Worm (Caenorhabditis elegans) whole organism, L4 larva: ENCODE measurements around the gene ptr-9.
A peak's percentile ranks its signal among the peaks of the same experiment; 100 is the strongest.
"Not testable (repeated sequence)": the region's sequence is repeated elsewhere in the genome, so short reads cannot be mapped to it uniquely, and the experiment has no call there.

Experiments
- D1046.2 ChIP-seq: fragments of 200-800 bp; sonication (Bioruptor generic); IDR thresholded peaks from 2 replicates; pipeline ENCODE4 v1.3.6; 2022; ENCODE audit warnings: missing genetic modification characterization, missing compliant biosample characterization
- F26F4.8 ChIP-seq: fragments of 200-800 bp; sonication (Bioruptor generic); conservative IDR thresholded peaks from 2 replicates; pipeline ENCODE4 v1.3.6; 2022; ENCODE audit warnings: missing genetic modification characterization, missing compliant biosample characterization
- F37D6.2 ChIP-seq: sonication (generic microtip); optimal IDR thresholded peaks from 2 replicates; lab custom pipeline; 2016; ENCODE audit warnings: mild to moderate bottlenecking, missing genetic modification characterization, missing compliant biosample characterization
- Y105C5A.15 ChIP-seq: fragments of 200-800 bp; sonication (Bioruptor generic); IDR thresholded peaks from 2 replicates; pipeline ENCODE4 v1.3.6; 2022; ENCODE audit warnings: missing genetic modification characterization, missing compliant biosample characterization
- Y48G9A.11 ChIP-seq: fragments of 200-800 bp; sonication (Bioruptor generic); IDR thresholded peaks from 2 replicates; pipeline ENCODE4 v1.3.6; 2022; ENCODE audit warnings: missing genetic modification reagents, missing genetic modification characterization, missing compliant biosample characterization
- ZK337.2 ChIP-seq: fragments of 200-800 bp; sonication (Bioruptor generic); IDR thresholded peaks from 2 replicates; pipeline ENCODE4 v1.3.6; 2022; ENCODE audit warnings: missing genetic modification reagents, missing genetic modification characterization, missing compliant biosample characterization
- arid-1 ChIP-seq: fragments of 200-800 bp; sonication (Bioruptor generic); conservative IDR thresholded peaks from 2 replicates; pipeline ENCODE4 v1.3.6; 2022; ENCODE audit warnings: missing genetic modification reagents, missing genetic modification characterization, missing compliant biosample characterization
- ceh-20 ChIP-seq: fragments of 200-800 bp; sonication (Bioruptor generic); IDR thresholded peaks from 2 replicates; pipeline ENCODE4 v1.3.6; 2022; ENCODE audit warnings: missing genetic modification reagents, missing genetic modification characterization, missing compliant biosample characterization
- ctbp-1 ChIP-seq: fragments of 200-800 bp; sonication (Bioruptor generic); IDR thresholded peaks from 2 replicates; pipeline ENCODE4 v1.3.6; 2022; ENCODE audit warnings: missing genetic modification reagents, missing genetic modification characterization, missing compliant biosample characterization
- daf-12 ChIP-seq: fragments of 150-350 bp; optimal IDR thresholded peaks from 2 replicates; lab custom pipeline; 2014; ENCODE audit warnings: missing biosample characterization, missing genetic modification reagents, missing genetic modification characterization
- daf-19 ChIP-seq: fragments of 200-800 bp; sonication (Bioruptor generic); conservative IDR thresholded peaks from 2 replicates; pipeline ENCODE4 v1.3.6; 2022; ENCODE audit warnings: missing genetic modification characterization, missing compliant biosample characterization
- daf-8 ChIP-seq: fragments of 200-800 bp; sonication (Bioruptor generic); IDR thresholded peaks from 2 replicates; pipeline ENCODE4 v1.3.6; 2022; ENCODE audit warnings: missing genetic modification characterization, missing compliant biosample characterization
- dmd-8 ChIP-seq: fragments of 200-800 bp; sonication (Bioruptor generic); IDR thresholded peaks from 2 replicates; pipeline ENCODE4 v1.3.6; 2022; ENCODE audit warnings: missing genetic modification characterization, missing compliant biosample characterization
- dmd-9 ChIP-seq: fragments of 200-800 bp; sonication (Bioruptor generic); IDR thresholded peaks from 2 replicates; pipeline ENCODE4 v1.3.6; 2022; ENCODE audit warnings: missing genetic modification reagents, missing genetic modification characterization, missing compliant biosample characterization
- egl-27 ChIP-seq: sonication (generic microtip); optimal IDR thresholded peaks from 3 replicates; lab custom pipeline; 2017; ENCODE audit warnings: missing biosample characterization, missing genetic modification reagents, missing genetic modification characterization
- egl-43 ChIP-seq: fragments of 200-800 bp; sonication (Bioruptor generic); IDR thresholded peaks from 2 replicates; pipeline ENCODE4 v1.3.6; 2022; ENCODE audit warnings: missing genetic modification reagents, missing genetic modification characterization, missing compliant biosample characterization
- hlh-30 ChIP-seq: sonication (generic microtip); optimal IDR thresholded peaks from 2 replicates; lab custom pipeline; 2017; ENCODE audit warnings: antibody characterized with exemption, mild to moderate bottlenecking, missing genetic modification characterization, missing compliant biosample characterization; ENCODE audit not compliant: insufficient read depth
- hmg-1.1 ChIP-seq: fragments of 200-800 bp; sonication (Bioruptor generic); IDR thresholded peaks from 2 replicates; pipeline ENCODE4 v1.3.6; 2022; ENCODE audit warnings: missing genetic modification reagents, missing genetic modification characterization, missing compliant biosample characterization
- lim-7 ChIP-seq: fragments of 200-800 bp; sonication (Bioruptor generic); IDR thresholded peaks from 2 replicates; pipeline ENCODE4 v1.3.6; 2022; ENCODE audit warnings: missing genetic modification characterization, missing compliant biosample characterization
- lin-1 ChIP-seq: fragments of 200-800 bp; sonication (Bioruptor generic); IDR thresholded peaks from 2 replicates; pipeline ENCODE4 v1.3.6; 2022; ENCODE audit warnings: missing genetic modification reagents, missing genetic modification characterization, missing compliant biosample characterization
- lin-38 ChIP-seq: fragments of 200-800 bp; sonication (Bioruptor generic); IDR thresholded peaks from 2 replicates; pipeline ENCODE4 v1.3.6; 2022; ENCODE audit warnings: missing genetic modification reagents, missing genetic modification characterization, missing compliant biosample characterization
- lin-39 ChIP-seq: fragments of 150-350 bp; optimal IDR thresholded peaks from 2 replicates; lab custom pipeline; 2014; ENCODE audit warnings: missing biosample characterization, missing genetic modification reagents, missing genetic modification characterization
- madf-5 ChIP-seq, 2 experiments: fragments of 200-800 bp; sonication (Bioruptor generic); IDR thresholded peaks; 2 replicates each; pipeline ENCODE4 v1.3.6; 2022; ENCODE audit warnings: missing compliant biosample characterization in 2 of 2, missing genetic modification characterization in 2 of 2
- madf-9 ChIP-seq: fragments of 200-800 bp; sonication (Bioruptor generic); conservative IDR thresholded peaks from 2 replicates; pipeline ENCODE4 v1.3.6; 2022; ENCODE audit warnings: missing genetic modification reagents, missing genetic modification characterization, missing compliant biosample characterization
- mdt-29 ChIP-seq: fragments of 200-800 bp; sonication (Bioruptor generic); IDR thresholded peaks from 2 replicates; pipeline ENCODE4 v1.3.6; 2022; ENCODE audit warnings: missing genetic modification reagents, missing genetic modification characterization, missing compliant biosample characterization
- mep-1 ChIP-seq: fragments of 150-350 bp; sonication (generic microtip); optimal IDR thresholded peaks from 3 replicates; lab custom pipeline; 2014; ENCODE audit warnings: missing biosample characterization, missing genetic modification characterization
- mes-2 ChIP-seq: sonication (generic microtip); optimal IDR thresholded peaks from 2 replicates; lab custom pipeline; 2016; ENCODE audit warnings: missing genotype, mild to moderate bottlenecking, missing genetic modification characterization, missing compliant biosample characterization; ENCODE audit not compliant: poor library complexity, severe bottlenecking
- mxl-2 ChIP-seq: fragments of 200-800 bp; sonication (Bioruptor generic); conservative IDR thresholded peaks from 2 replicates; pipeline ENCODE4 v1.3.6; 2022; ENCODE audit warnings: missing genetic modification reagents, missing genetic modification characterization, missing compliant biosample characterization
- nhr-237 ChIP-seq: sonication (generic microtip); optimal IDR thresholded peaks from 2 replicates; lab custom pipeline; 2017; ENCODE audit warnings: missing biosample characterization, missing genetic modification characterization
- nhr-25 ChIP-seq: sonication (generic microtip); optimal IDR thresholded peaks from 2 replicates; lab custom pipeline; 2017; ENCODE audit warnings: missing genetic modification characterization, mild to moderate bottlenecking, missing compliant biosample characterization, antibody characterized with exemption, moderate library complexity, borderline replicate concordance; ENCODE audit not compliant: insufficient read depth
- nhr-28 ChIP-seq: fragments of 150-350 bp; optimal IDR thresholded peaks from 2 replicates; lab custom pipeline; 2014; ENCODE audit warnings: missing biosample characterization, missing genetic modification characterization
- nhr-42 ChIP-seq: fragments of 200-800 bp; sonication (Bioruptor generic); IDR thresholded peaks from 2 replicates; pipeline ENCODE4 v1.3.6; 2022; ENCODE audit warnings: missing genetic modification characterization, missing compliant biosample characterization
- pha-4 ChIP-seq, 2 experiments: fragments of 150-350 bp in 1 of 2; fragments of 200-800 bp in 1 of 2; sonication (Bioruptor generic) in 1 of 2; IDR thresholded peaks in 1 of 2; optimal IDR thresholded peaks in 1 of 2; 2 replicates each; pipeline versions ENCODE4 v1.3.6 to Lab custom; 2014 to 2022; ENCODE audit warnings: missing genetic modification characterization in 2 of 2, missing genetic modification reagents in 2 of 2, missing biosample characterization in 1 of 2, missing compliant biosample characterization in 1 of 2
- php-3 ChIP-seq: fragments of 200-800 bp; sonication (Bioruptor generic); IDR thresholded peaks from 2 replicates; pipeline ENCODE4 v1.3.6; 2022; ENCODE audit warnings: missing genetic modification reagents, missing genetic modification characterization, missing compliant biosample characterization
- pqm-1 ChIP-seq: sonication (generic microtip); optimal IDR thresholded peaks from 2 replicates; lab custom pipeline; 2017; ENCODE audit warnings: missing biosample characterization, missing genetic modification characterization
- saeg-2 ChIP-seq: fragments of 200-800 bp; sonication (Bioruptor generic); IDR thresholded peaks from 2 replicates; pipeline ENCODE4 v1.3.6; 2022; ENCODE audit warnings: missing genetic modification reagents, missing genetic modification characterization, missing compliant biosample characterization
- set-16 ChIP-seq: fragments of 200-800 bp; sonication (Bioruptor generic); IDR thresholded peaks from 2 replicates; pipeline ENCODE4 v1.3.6; 2022; ENCODE audit warnings: missing genetic modification reagents, missing genetic modification characterization, missing compliant biosample characterization
- snpc-1.2 ChIP-seq: fragments of 200-800 bp; sonication (Bioruptor generic); IDR thresholded peaks from 2 replicates; pipeline ENCODE4 v1.3.6; 2022; ENCODE audit warnings: missing genetic modification reagents, missing genetic modification characterization, missing compliant biosample characterization
- tra-1 ChIP-seq: fragments of 200-800 bp; sonication (Bioruptor generic); IDR thresholded peaks from 2 replicates; pipeline ENCODE4 v1.3.6; 2022; ENCODE audit warnings: missing genetic modification reagents, missing genetic modification characterization, missing compliant biosample characterization
- vab-7 ChIP-seq: fragments of 200-800 bp; sonication (Bioruptor generic); IDR thresholded peaks from 2 replicates; pipeline ENCODE4 v1.3.6; 2022; ENCODE audit warnings: missing genetic modification reagents, missing genetic modification characterization, missing compliant biosample characterization
- zfp-2 ChIP-seq: sonication (generic microtip); optimal IDR thresholded peaks from 2 replicates; lab custom pipeline; 2016; ENCODE audit warnings: mild to moderate bottlenecking, missing genetic modification characterization, missing compliant biosample characterization
- zfp-3 ChIP-seq: fragments of 200-800 bp; sonication (Bioruptor generic); conservative IDR thresholded peaks from 2 replicates; pipeline ENCODE4 v1.3.6; 2022; ENCODE audit warnings: missing genetic modification reagents, missing genetic modification characterization, missing compliant biosample characterization

Gene ptr-9

ce11 chrIII:9112479-9112878, 49.0 kb downstream of the ptr-9 start:
- TF ChIP-seq php-3 (GFP tag; lab: Robert Waterston, UW): no peak
- TF ChIP-seq ctbp-1: no peak
- TF ChIP-seq pqm-1: no peak
- no peak for TF ChIP-seq nhr-25
- TF ChIP-seq nhr-237 (tag; lab: Kevin White, UChicago): no peak
- no peak for TF ChIP-seq daf-12 (tag; lab: Kevin White, UChicago)
- TF ChIP-seq zfp-2 (tag; lab: Kevin White, UChicago): no peak
- no peak for TF ChIP-seq lin-39 (tag; lab: Kevin White, UChicago)
- TF ChIP-seq egl-27: no peak
- TF ChIP-seq ceh-20 (GFP tag; lab: Robert Waterston, UW): no peak
- no peak for TF ChIP-seq nhr-28
- no peak for TF ChIP-seq daf-8 (GFP tag; lab: Robert Waterston, UW)
- TF ChIP-seq hlh-30 (tag; lab: Kevin White, UChicago): no peak
- no peak for TF ChIP-seq F37D6.2 (tag; lab: Kevin White, UChicago)
- TF ChIP-seq daf-19: no peak

- TF ChIP-seq Y48G9A.11 (GFP tag; lab: Robert Waterston, UW): peak; percentile 57; the same call in 1 of the 2 replicates
- 0 out of 2 replicates have a peak, but pooled peaks have one; percentile 47 for TF ChIP-seq zfp-3 (GFP tag; lab: Robert Waterston, UW)
- TF ChIP-seq F26F4.8 (GFP tag; lab: Robert Waterston, UW): peak; percentile 77
- peak; percentile 72; the same call in 1 of the 2 replicates for TF ChIP-seq D1046.2 (GFP tag; lab: Robert Waterston, UW)
- peak; percentile 78 for TF ChIP-seq vab-7 (GFP tag; lab: Robert Waterston, UW)
- peak; percentile 18 for TF ChIP-seq mes-2 (tag; lab: Kevin White, UChicago)
- TF ChIP-seq hmg-1.1 (GFP tag; lab: Robert Waterston, UW): peak; percentile 67
- peak; percentile 92 for TF ChIP-seq pha-4 (GFP tag; IDR thresholded peaks at IDR 0.05; lab: Robert Waterston, UW)
- TF ChIP-seq pha-4 (tag; optimal IDR thresholded peaks at IDR 0.05; lab: Kevin White, UChicago): not testable (repeated sequence)
- TF ChIP-seq lin-1 (GFP tag; lab: Robert Waterston, UW): peak; percentile 79; the same call in 1 of the 2 replicates
- peak; percentile 59; the same call in 1 of the 2 replicates for TF ChIP-seq tra-1 (GFP tag; lab: Robert Waterston, UW)
- TF ChIP-seq lin-38 (GFP tag; lab: Robert Waterston, UW): peak; percentile 97
- TF ChIP-seq ceh-20 (GFP tag; lab: Robert Waterston, UW): 0 out of 2 replicates have a peak, but pooled peaks have one; percentile 29
- TF ChIP-seq ZK337.2 (GFP tag; lab: Robert Waterston, UW): 0 out of 2 replicates have a peak, but pooled peaks have one; percentile 45
- TF ChIP-seq egl-43 (GFP tag; lab: Robert Waterston, UW): peak; percentile 88
- peak; percentile 89 for TF ChIP-seq lim-7 (GFP tag; lab: Robert Waterston, UW)
- peak; percentile 92 for TF ChIP-seq dmd-8 (GFP tag; lab: Robert Waterston, UW)
- peak; percentile 52; the same call in 1 of the 2 replicates for TF ChIP-seq dmd-9 (GFP tag; lab: Robert Waterston, UW)
- peak; percentile 77 for TF ChIP-seq arid-1
- TF ChIP-seq nhr-42: peak; percentile 78
- peak; percentile 76 for TF ChIP-seq mdt-29 (GFP tag; lab: Robert Waterston, UW)
- peak; percentile 79 for TF ChIP-seq ctbp-1
- peak; percentile 13 for TF ChIP-seq mep-1 (tag; lab: Kevin White, UChicago)
- TF ChIP-seq Y105C5A.15 (GFP tag; lab: Robert Waterston, UW): 0 out of 2 replicates have a peak, but pooled peaks have one; percentile 27
- TF ChIP-seq php-3 (GFP tag; lab: Robert Waterston, UW): peak; percentile 50
- TF ChIP-seq saeg-2 (GFP tag; lab: Robert Waterston, UW): peak; percentile 73; the same call in 1 of the 2 replicates
- peak; percentile 51 for TF ChIP-seq set-16 (GFP tag; lab: Robert Waterston, UW)
- TF ChIP-seq mxl-2 (GFP tag; lab: Robert Waterston, UW): 0 out of 2 replicates have a peak, but pooled peaks have one; percentile 51
- TF ChIP-seq madf-5 (GFP tag; IDR thresholded peaks at IDR 0.05; lab: Robert Waterston, UW): peak; percentile 57 to 83; a peak in 2 of 4 replicates
- 0 out of 2 replicates have a peak, but pooled peaks have one; percentile 4 for TF ChIP-seq madf-9 (GFP tag; lab: Robert Waterston, UW)
- TF ChIP-seq snpc-1.2 (GFP tag; lab: Robert Waterston, UW): peak; percentile 46
Observed at ce11 chrIII:9110914-9111313, 50.5 kb downstream of the ptr-9 start.
